Worm (Caenorhabditis elegans): ENCODE results near the gene C34E10.9.

Gene C34E10.9

DNA sequence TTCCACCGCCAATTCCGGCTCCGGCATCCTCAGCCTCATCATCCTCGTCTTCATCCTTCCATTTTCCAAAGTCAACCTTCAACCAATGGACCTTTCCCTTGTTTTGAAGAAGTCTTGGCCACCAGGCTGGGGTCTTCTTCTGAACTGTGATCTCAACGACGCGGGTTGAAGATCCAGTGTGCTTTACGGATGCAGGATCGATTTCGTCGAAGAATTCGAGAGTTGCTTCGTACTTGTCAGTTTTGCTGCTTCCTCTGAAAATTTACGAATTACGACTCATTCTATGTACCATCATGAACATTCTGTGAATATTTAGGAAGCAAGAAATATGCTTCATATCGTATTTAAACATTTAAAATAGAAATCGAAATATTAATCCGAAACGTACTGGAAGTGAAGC is 11.1 kb upstream of the C34E10.9 start:
- 0 out of 2 replicates have a peak, but pooled peaks have one; percentile 27 for TF ChIP-seq T26A8.4 (GFP tag; IDR thresholded peaks at IDR 0.05)
- TF ChIP-seq dmd-6 (GFP tag; IDR thresholded peaks at IDR 0.05), result no peak
- TF ChIP-seq zfp-3 (GFP tag; conservative IDR thresholded peaks at IDR 0.05), result 0 out of 2 replicates have a peak, but pooled peaks have one; percentile 27

DNA sequence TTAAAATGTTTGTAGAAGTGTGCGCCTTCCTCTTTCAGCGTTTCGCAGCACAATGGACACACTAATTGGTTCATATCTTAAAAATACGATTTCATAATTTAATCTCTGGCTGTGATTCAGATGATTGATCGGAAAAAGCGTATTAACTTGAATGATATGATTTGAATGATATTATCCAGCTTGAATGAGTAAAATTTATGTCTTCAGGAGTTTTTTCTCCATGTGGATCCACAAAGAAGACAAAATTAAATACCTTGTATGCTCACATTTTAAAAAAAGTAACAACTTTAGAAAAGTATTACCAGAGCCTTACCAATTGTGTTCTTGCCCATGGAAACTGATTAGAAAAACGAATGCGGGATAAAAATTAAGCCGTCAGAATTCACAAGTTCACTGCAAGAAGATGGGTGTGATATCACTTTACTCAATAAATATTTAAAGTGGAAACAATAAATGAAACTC is 10.2 kb upstream of the C34E10.9 start, which contains the start of gene ztf-8:
TSS of gene ztf-8 (minus strand) at position 76 of the 462 bp plus-strand sequence.
- no peak for TF ChIP-seq daf-16 (GFP tag; optimal IDR thresholded peaks at IDR 0.05)
- peak; percentile 0 for TF ChIP-seq daf-16 (tag; optimal IDR thresholded peaks at IDR 0.05)
- TF ChIP-seq nhr-48 (tag; optimal IDR thresholded peaks at IDR 0.05), result no peak
- no peak for TF ChIP-seq ZK546.5 (tag; optimal IDR thresholded peaks at IDR 0.05)
- no peak for TF ChIP-seq mxl-3 (GFP tag; optimal IDR thresholded peaks at IDR 0.05)
- 0 out of 2 replicates have a peak, but pooled peaks have one; percentile 6 for TF ChIP-seq dmd-6 (GFP tag; IDR thresholded peaks at IDR 0.05)
- TF ChIP-seq nhr-41 (GFP tag; IDR thresholded peaks at IDR 0.05), result no peak
- peak; percentile 62; the same call in 1 of the 2 replicates for TF ChIP-seq T26A8.4 (GFP tag; IDR thresholded peaks at IDR 0.05)
- peak; percentile 54; the same call in 1 of the 2 replicates for TF ChIP-seq Y75B8A.6 (GFP tag; IDR thresholded peaks at IDR 0.05)
- TF ChIP-seq dve-1 (tag; optimal IDR thresholded peaks at IDR 0.05; ENCODE audit: insufficient read depth), result peak; percentile 11
- TF ChIP-seq lin-38 (GFP tag; IDR thresholded peaks at IDR 0.05), result peak; percentile 54
- no peak for TF ChIP-seq lin-29 (GFP tag; IDR thresholded peaks at IDR 0.05)
- TF ChIP-seq hmg-1.1 (GFP tag; IDR thresholded peaks at IDR 0.05), result 0 out of 2 replicates have a peak, but pooled peaks have one; percentile 21
- TF ChIP-seq pha-4 (GFP tag; IDR thresholded peaks at IDR 0.05), result peak; percentile 43; the same call in 1 of the 2 replicates
- TF ChIP-seq pha-4 (tag; optimal IDR thresholded peaks at IDR 0.05), result no peak
- TF ChIP-seq lin-1 (GFP tag; IDR thresholded peaks at IDR 0.05), result 0 out of 2 replicates have a peak, but pooled peaks have one; percentile 36
- peak; percentile 19 for TF ChIP-seq aha-1 (tag)
- TF ChIP-seq lsy-2 (tag; optimal IDR thresholded peaks at IDR 0.05), result peak in 1 of 2 experiments; percentile 49
- no peak for TF ChIP-seq pqm-1 (tag; optimal IDR thresholded peaks at IDR 0.05)
- peak; percentile 81 for TF ChIP-seq F49E8.2 (tag; optimal IDR thresholded peaks at IDR 0.05; ENCODE audit: borderline replicate concordance)
- TF ChIP-seq Y48G9A.11 (GFP tag; IDR thresholded peaks at IDR 0.05), result peak; percentile 65; the same call in 1 of the 2 replicates
- no peak for TF ChIP-seq zfp-3 (GFP tag; conservative IDR thresholded peaks at IDR 0.05)
- TF ChIP-seq spr-3 (GFP tag; optimal IDR thresholded peaks at IDR 0.05), result peak; percentile 10
- TF ChIP-seq T20F7.1 (GFP tag; optimal IDR thresholded peaks at IDR 0.05), result peak; percentile 3
- TF ChIP-seq nhr-76 (tag; optimal IDR thresholded peaks at IDR 0.05), result no peak
- no peak for TF ChIP-seq mes-2 (tag; optimal IDR thresholded peaks at IDR 0.05; ENCODE audit: poor library complexity, severe bottlenecking)
- TF ChIP-seq ceh-20 (GFP tag; IDR thresholded peaks at IDR 0.05), result no peak
- no peak for TF ChIP-seq nhr-102 (tag; optimal IDR thresholded peaks at IDR 0.05)
- peak; percentile 9 for TF ChIP-seq ama-1 (optimal IDR thresholded peaks at IDR 0.05)
- TF ChIP-seq ces-1 (GFP tag; optimal IDR thresholded peaks at IDR 0.05), result no peak
- no peak for TF ChIP-seq hlh-11 (tag; optimal IDR thresholded peaks at IDR 0.05)

DNA sequence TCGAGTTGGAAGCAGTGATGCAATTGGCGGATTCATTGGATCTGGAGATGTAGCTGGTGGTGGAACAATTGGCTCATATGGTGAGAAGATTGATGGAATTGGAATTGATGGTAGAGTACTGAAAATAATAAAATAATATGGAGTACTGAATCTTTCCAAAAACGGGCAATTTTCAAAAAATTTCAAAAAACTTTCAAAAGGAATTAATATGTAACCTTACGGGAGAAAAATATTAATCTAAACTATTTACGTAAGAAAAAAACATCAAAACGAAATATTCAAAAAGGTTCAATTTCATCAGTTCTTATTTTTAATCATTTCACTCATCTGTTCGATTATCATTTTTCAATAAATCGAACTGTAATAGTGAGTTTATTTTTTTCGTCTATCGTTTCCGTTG is 6.6 kb upstream of the C34E10.9 start, which contains the start of gene ZC395.4:
TSS of gene ZC395.4 (plus strand) at position 301 of the 400 bp plus-strand sequence.
- TF ChIP-seq zag-1 (tag; optimal IDR thresholded peaks at IDR 0.05), result no peak
- no peak for TF ChIP-seq arid-1 (GFP tag; conservative IDR thresholded peaks at IDR 0.05)
- no peak for TF ChIP-seq mxl-3 (GFP tag; optimal IDR thresholded peaks at IDR 0.05)
- no peak for TF ChIP-seq T26A8.4 (GFP tag; IDR thresholded peaks at IDR 0.05)

DNA sequence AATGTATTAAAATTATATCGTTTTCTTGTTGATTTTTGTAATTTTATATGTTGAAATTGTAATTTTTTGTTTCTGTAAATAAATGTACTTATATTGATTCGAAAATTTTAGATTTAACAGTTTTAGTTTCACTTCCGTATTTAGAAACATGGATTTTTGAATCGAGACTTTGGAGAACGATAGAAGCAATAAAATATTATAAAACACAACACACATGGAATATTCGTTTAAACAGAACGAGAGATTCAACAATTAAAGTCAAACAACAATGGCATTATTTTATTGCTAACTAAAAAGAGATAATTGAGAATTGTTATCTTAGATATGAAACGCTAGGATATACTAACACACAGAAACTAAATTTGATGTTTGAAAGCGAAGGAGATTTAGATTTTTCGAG is 5.3 kb upstream of the C34E10.9 start:
- TF ChIP-seq ceh-44 (GFP tag; IDR thresholded peaks at IDR 0.05), result no peak
- TF ChIP-seq php-3 (GFP tag; IDR thresholded peaks at IDR 0.05), result no peak
- no peak for TF ChIP-seq aly-2 (tag; optimal IDR thresholded peaks at IDR 0.05)
- TF ChIP-seq ztf-11 (tag; optimal IDR thresholded peaks at IDR 0.05), result no peak
- no peak for TF ChIP-seq lim-7 (GFP tag; IDR thresholded peaks at IDR 0.05)
- TF ChIP-seq R02D3.7 (tag; optimal IDR thresholded peaks at IDR 0.05), result no peak
- no peak for TF ChIP-seq ceh-32 (tag; optimal IDR thresholded peaks at IDR 0.05; ENCODE audit: poor library complexity)
- no peak for TF ChIP-seq ztf-7 (tag; optimal IDR thresholded peaks at IDR 0.05)
- TF ChIP-seq vab-7 (GFP tag; IDR thresholded peaks at IDR 0.05), result no peak
- TF ChIP-seq tra-1 (GFP tag; IDR thresholded peaks at IDR 0.05), result no peak
- TF ChIP-seq dve-1 (tag; optimal IDR thresholded peaks at IDR 0.05; ENCODE audit: insufficient read depth), result peak; percentile 62
- peak; percentile 83 for TF ChIP-seq nhr-77 (tag; optimal IDR thresholded peaks at IDR 0.05)
- TF ChIP-seq cey-2 (tag; optimal IDR thresholded peaks at IDR 0.05; ENCODE audit: borderline replicate concordance, insufficient read depth), result no peak
- no peak for TF ChIP-seq zip-2 (tag; optimal IDR thresholded peaks at IDR 0.05)
- no peak for TF ChIP-seq daf-19 (GFP tag; conservative IDR thresholded peaks at IDR 0.05)
- no peak for TF ChIP-seq ama-1 (optimal IDR thresholded peaks at IDR 0.05)

Data from whole organism, L4 larva.